Worm (Caenorhabditis elegans): ENCODE results near the gene R102.3.

ce11 chrIV:10714594-10714993 lies 25.3 kb downstream of the R102.3 start:
- TF ChIP-seq tbx-11 (GFP tag; IDR thresholded peaks at IDR 0.05) (no peak), flt-1 (GFP tag; IDR thresholded peaks at IDR 0.05) (no peak), pes-1 (GFP tag; IDR thresholded peaks at IDR 0.05) (no peak), ceh-13 (GFP tag; optimal IDR thresholded peaks at IDR 0.05) (no peak), tbx-37 (GFP tag; conservative IDR thresholded peaks at IDR 0.05) (no peak), ama-1 (optimal IDR thresholded peaks at IDR 0.05) (no peak), ets-7 (tag; optimal IDR thresholded peaks at IDR 0.05) (no peak), sea-1 (GFP tag; conservative IDR thresholded peaks at IDR 0.05) (no peak), hnd-1 (tag; optimal IDR thresholded peaks at IDR 0.05) (no peak)

All from whole organism, early embryonic.